Fruit fly (Drosophila melanogaster): ENCODE data around the gene CG6179.

Gene CG6179

DNA sequence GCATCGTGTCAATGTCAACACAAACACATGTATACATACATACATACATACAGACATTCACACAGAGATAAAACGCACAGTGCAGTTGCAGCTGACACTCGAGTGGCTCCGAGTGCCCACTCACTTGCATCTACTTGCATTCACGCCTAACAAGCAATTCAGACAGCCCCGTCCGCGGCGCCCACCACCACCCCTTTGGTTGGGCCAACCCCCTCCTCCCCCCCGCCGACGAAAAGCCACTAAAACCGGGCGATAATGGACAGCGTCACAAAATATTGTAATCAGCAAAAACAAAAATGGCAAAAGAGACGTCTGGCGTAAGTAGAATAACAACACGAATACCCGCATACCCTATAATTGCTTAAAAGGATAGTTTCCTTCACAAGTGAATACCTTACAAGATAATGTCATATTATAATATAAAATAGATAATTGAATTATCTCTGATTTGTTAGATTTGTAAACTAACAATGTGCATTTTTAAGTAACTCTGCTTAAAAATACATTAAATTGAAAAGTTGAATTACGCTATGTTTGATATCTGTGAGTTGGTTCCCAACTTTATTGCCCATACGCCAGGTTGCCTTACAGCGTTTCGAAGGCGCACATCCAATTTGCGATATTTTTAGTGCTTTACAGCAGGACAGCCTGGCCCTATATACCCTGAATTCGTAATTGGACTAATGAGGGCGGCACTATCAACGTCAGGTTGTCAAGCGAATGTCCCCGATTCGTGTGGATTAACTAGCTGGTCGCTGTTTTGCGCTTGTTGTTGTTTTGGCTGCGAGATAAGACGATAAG lies 26.9 kb downstream of the CG6179 start (continued):
- no peak for TF ChIP-seq oc (tag; optimal IDR thresholded peaks at IDR 0.05)
- no peak for TF ChIP-seq NK7.1 (GFP tag; optimal IDR thresholded peaks at IDR 0.05)
- TF ChIP-seq mld (GFP tag; IDR thresholded peaks at IDR 0.05; ENCODE audit: partially characterized antibody) = no peak
- no peak for TF ChIP-seq Neu2 (GFP tag; optimal IDR thresholded peaks at IDR 0.05; ENCODE audit: borderline replicate concordance)
- peak; percentile 41 for TF ChIP-seq sug (tag; optimal IDR thresholded peaks at IDR 0.05)
- no peak for TF ChIP-seq CG7745 (tag; optimal IDR thresholded peaks at IDR 0.05)
- TF ChIP-seq Pdp1 (GFP tag; optimal IDR thresholded peaks at IDR 0.05) = no peak
- no peak for TF ChIP-seq NfI (GFP tag; optimal IDR thresholded peaks at IDR 0.05)
- no peak for TF ChIP-seq CG11696 (GFP tag; IDR thresholded peaks at IDR 0.05)
- no peak for TF ChIP-seq phol (tag; optimal IDR thresholded peaks at IDR 0.05)
- TF ChIP-seq ftz-f1 (GFP tag; optimal IDR thresholded peaks at IDR 0.05) = peak; percentile 3
- TF ChIP-seq slbo (GFP tag; IDR thresholded peaks at IDR 0.05) = peak; percentile 22; the same call in 1 of the 2 replicates
- TF ChIP-seq Xrp1 (GFP tag; IDR thresholded peaks at IDR 0.05) = no peak
- no peak for TF ChIP-seq cas (GFP tag; IDR thresholded peaks at IDR 0.05)
- TF ChIP-seq MTF-1 (GFP tag; optimal IDR thresholded peaks at IDR 0.05; ENCODE audit: borderline replicate concordance) = no peak
- TF ChIP-seq HLHmδ (GFP tag; optimal IDR thresholded peaks at IDR 0.05) = no peak
- TF ChIP-seq CG9876 (GFP tag; optimal IDR thresholded peaks at IDR 0.05) = no peak
- peak; percentile 59 for TF ChIP-seq CG34376 (GFP tag; optimal IDR thresholded peaks at IDR 0.05)
- peak; percentile 9 for TF ChIP-seq gem (tag; optimal IDR thresholded peaks at IDR 0.05)
- TF ChIP-seq Oli (tag; optimal IDR thresholded peaks at IDR 0.05) = peak; percentile 10
- no peak for TF ChIP-seq sna (GFP tag; IDR thresholded peaks at IDR 0.05; ENCODE audit: partially characterized antibody)
- TF ChIP-seq CG7357 (GFP tag; IDR thresholded peaks at IDR 0.05) = no peak
- TF ChIP-seq otp (GFP tag; IDR thresholded peaks at IDR 0.05) = no peak
- TF ChIP-seq Trl (optimal IDR thresholded peaks at IDR 0.05) = no peak
- no peak for TF ChIP-seq Trl (GFP tag; optimal IDR thresholded peaks at IDR 0.05)
- no peak for TF ChIP-seq pb (GFP tag; optimal IDR thresholded peaks at IDR 0.05)
- no peak for TF ChIP-seq Rx (GFP tag; IDR thresholded peaks at IDR 0.05)
- no peak for TF ChIP-seq TFAM (GFP tag; optimal IDR thresholded peaks at IDR 0.05)
- 0 out of 3 replicates have a peak, but pooled peaks have one; percentile 21 for TF ChIP-seq sr (GFP tag; IDR thresholded peaks at IDR 0.05)

DNA sequence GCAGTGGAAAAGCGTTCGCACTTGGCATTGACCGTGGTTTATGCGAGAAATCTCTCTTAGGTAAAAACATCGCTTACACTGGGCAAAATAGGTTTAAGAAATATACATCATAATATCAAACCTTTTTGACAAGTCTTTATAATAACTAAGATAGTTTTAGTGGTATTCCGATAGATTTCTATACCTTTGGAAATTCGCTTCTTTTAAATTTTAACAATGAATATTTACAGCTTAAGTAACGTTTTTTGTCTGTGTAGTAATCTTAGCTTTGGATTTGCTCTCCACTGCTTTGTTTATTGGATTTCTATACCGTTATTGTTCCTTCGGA lies 27.5 kb downstream of the CG6179 start:
- TF ChIP-seq toy (GFP tag; IDR thresholded peaks at IDR 0.05) (no peak), zen (tag; optimal IDR thresholded peaks at IDR 0.05) (no peak), btn (GFP tag; optimal IDR thresholded peaks at IDR 0.05) (no peak), CG17186 (GFP tag; optimal IDR thresholded peaks at IDR 0.05) (no peak), z (GFP tag; IDR thresholded peaks at IDR 0.05) (no peak), Bteb2 (GFP tag; optimal IDR thresholded peaks at IDR 0.05) (peak; percentile 34), CG18599 (GFP tag; optimal IDR thresholded peaks at IDR 0.05) (peak; percentile 53), sens (GFP tag) (peak; percentile 84), Ets65A (GFP tag) (peak; percentile 82), HmgZ (tag; optimal IDR thresholded peaks at IDR 0.05) (peak; percentile 5), pum (GFP tag; optimal IDR thresholded peaks at IDR 0.05) (no peak), D (optimal IDR thresholded peaks at IDR 0.05) (no peak), D (GFP tag; optimal IDR thresholded peaks at IDR 0.05) (no peak), CG2678 (tag; optimal IDR thresholded peaks at IDR 0.05) (peak; percentile 42), ash1 (GFP tag; optimal IDR thresholded peaks at IDR 0.05) (no peak), CG2202 (tag; optimal IDR thresholded peaks at IDR 0.05) (no peak), bab2 (GFP tag; optimal IDR thresholded peaks at IDR 0.05) (peak; percentile 35), CG15269 (tag; optimal IDR thresholded peaks at IDR 0.05) (peak; percentile 46), Xbp1 (GFP tag; optimal IDR thresholded peaks at IDR 0.05) (peak; percentile 5), crc (GFP tag; optimal IDR thresholded peaks at IDR 0.05) (no peak), Dbx (GFP tag; IDR thresholded peaks at IDR 0.05) (0 out of 3 replicates have a peak, but pooled peaks have one; percentile 43), Side (GFP tag; optimal IDR thresholded peaks at IDR 0.05) (no peak), croc (GFP tag; conservative IDR thresholded peaks at IDR 0.05) (no peak), Pdp1 (GFP tag; optimal IDR thresholded peaks at IDR 0.05) (peak in 1 of 2 experiments; percentile 31)
